Worm (Caenorhabditis elegans) whole organism, mixed stage, embryonic: ENCODE measurements around the gene nsph-1.1.

Source experiments
- blmp-1 ChIP-seq: fragments of 150-350 bp; optimal IDR thresholded peaks from 2 replicates; lab custom pipeline; 2014; ENCODE audit warnings: missing biosample characterization, missing genetic modification characterization
- elt-3 ChIP-seq: fragments of 150-350 bp; optimal IDR thresholded peaks from 2 replicates; lab custom pipeline; 2014; ENCODE audit warnings: missing biosample characterization, missing genetic modification characterization
- ham-2 ChIP-seq: fragments of 200-800 bp; sonication (Bioruptor generic); optimal IDR thresholded peaks from 2 replicates; lab custom pipeline; 2018; ENCODE audit warnings: mild to moderate bottlenecking, missing genetic modification characterization, missing compliant biosample characterization
- lin-13 ChIP-seq: fragments of 150-350 bp; optimal IDR thresholded peaks from 2 replicates; lab custom pipeline; 2014; ENCODE audit warnings: missing biosample characterization, missing genetic modification characterization
- nhr-237 ChIP-seq: fragments of 150-350 bp; optimal IDR thresholded peaks from 2 replicates; lab custom pipeline; 2014; ENCODE audit warnings: missing biosample characterization, missing genetic modification characterization
- nhr-28 ChIP-seq: fragments of 150-350 bp; optimal IDR thresholded peaks from 2 replicates; lab custom pipeline; 2014; ENCODE audit warnings: missing biosample characterization, missing genetic modification characterization
- unc-39 ChIP-seq: fragments of 150-350 bp; optimal IDR thresholded peaks from 2 replicates; lab custom pipeline; 2014; ENCODE audit warnings: missing biosample characterization, missing genetic modification characterization
- unc-62 ChIP-seq: fragments of 150-350 bp; optimal IDR thresholded peaks from 2 replicates; lab custom pipeline; 2014; ENCODE audit warnings: missing biosample characterization, missing genetic modification reagents, missing genetic modification characterization
- ztf-11 ChIP-seq: fragments of 150-350 bp; optimal IDR thresholded peaks from 2 replicates; lab custom pipeline; 2014; ENCODE audit warnings: missing biosample characterization, missing genetic modification characterization

- TF ChIP-seq nhr-237 = no peak
- no peak for TF ChIP-seq elt-3 (tag; lab: Kevin White, UChicago)
- no peak for TF ChIP-seq unc-62 (GFP tag; lab: Kevin White, UChicago)
- no peak for TF ChIP-seq ztf-11
- no peak for TF ChIP-seq blmp-1 (tag; lab: Kevin White, UChicago)
- TF ChIP-seq unc-39 (tag; lab: Kevin White, UChicago) = no peak
- no peak for TF ChIP-seq lin-13 (tag; lab: Kevin White, UChicago)
- TF ChIP-seq ham-2 (GFP tag; lab: Kevin White, UChicago) = no peak
- no peak for TF ChIP-seq nhr-28 (tag; lab: Kevin White, UChicago)
Measured at ce11 chrII:8748638-8749037, 17.9 kb upstream of the nsph-1.1 start.
